Worm (Caenorhabditis elegans) whole organism, young adult: Measurements from ENCODE around the gene madf-4.

Experiments used
- B0261.1 ChIP-seq: sonication (generic microtip); optimal IDR thresholded peaks from 2 replicates; lab custom pipeline; 2016; ENCODE audit warnings: mild to moderate bottlenecking, missing genetic modification characterization, moderate library complexity, missing compliant biosample characterization
- T07F8.4 ChIP-seq: sonication (generic microtip); optimal IDR thresholded peaks from 2 replicates; lab custom pipeline; 2016; ENCODE audit warnings: mild to moderate bottlenecking, missing genetic modification characterization, moderate library complexity, missing compliant biosample characterization
- ZK185.1 ChIP-seq: sonication (generic microtip); optimal IDR thresholded peaks from 2 replicates; lab custom pipeline; 2016; ENCODE audit warnings: mild to moderate bottlenecking, missing genetic modification characterization, missing compliant biosample characterization; ENCODE audit not compliant: poor library complexity, severe bottlenecking
- ceh-100 ChIP-seq: fragments of 200-800 bp; sonication (Bioruptor generic); IDR thresholded peaks from 2 replicates; pipeline ENCODE4 v1.3.6; 2022; ENCODE audit warnings: missing genetic modification reagents, missing genetic modification characterization, missing compliant biosample characterization
- him-1 ChIP-seq: sonication (generic microtip); optimal IDR thresholded peaks from 2 replicates; lab custom pipeline; 2016; ENCODE audit warnings: missing genotype, missing genetic modification reagents, missing genetic modification characterization, missing compliant biosample characterization
- madf-8 ChIP-seq: fragments of 200-800 bp; sonication (Bioruptor generic); conservative IDR thresholded peaks from 2 replicates; pipeline ENCODE4 v1.3.6; 2022; ENCODE audit warnings: missing genetic modification reagents, missing genetic modification characterization, missing compliant biosample characterization
- unc-130 ChIP-seq: sonication (generic microtip); optimal IDR thresholded peaks from 2 replicates; lab custom pipeline; 2016; ENCODE audit warnings: missing genetic modification reagents, missing genetic modification characterization, missing compliant biosample characterization

ce11 chrV:9943039-9943438, 19.3 kb downstream of the madf-4 start, which contains the start of gene fipr-12:
- TF ChIP-seq him-1 (tag; lab: Kevin White, UChicago) (no peak), madf-8 (GFP tag; lab: Robert Waterston, UW) (no peak), B0261.1 (tag; lab: Kevin White, UChicago) (no peak), ceh-100 (no peak), unc-130 (GFP tag; lab: Kevin White, UChicago) (no peak), ZK185.1 (tag; lab: Kevin White, UChicago) (no peak), T07F8.4 (tag; lab: Kevin White, UChicago) (no peak)
